Worm (Caenorhabditis elegans): ENCODE measurements around the gene nspg-4.

The nspg-4 gene

DNA sequence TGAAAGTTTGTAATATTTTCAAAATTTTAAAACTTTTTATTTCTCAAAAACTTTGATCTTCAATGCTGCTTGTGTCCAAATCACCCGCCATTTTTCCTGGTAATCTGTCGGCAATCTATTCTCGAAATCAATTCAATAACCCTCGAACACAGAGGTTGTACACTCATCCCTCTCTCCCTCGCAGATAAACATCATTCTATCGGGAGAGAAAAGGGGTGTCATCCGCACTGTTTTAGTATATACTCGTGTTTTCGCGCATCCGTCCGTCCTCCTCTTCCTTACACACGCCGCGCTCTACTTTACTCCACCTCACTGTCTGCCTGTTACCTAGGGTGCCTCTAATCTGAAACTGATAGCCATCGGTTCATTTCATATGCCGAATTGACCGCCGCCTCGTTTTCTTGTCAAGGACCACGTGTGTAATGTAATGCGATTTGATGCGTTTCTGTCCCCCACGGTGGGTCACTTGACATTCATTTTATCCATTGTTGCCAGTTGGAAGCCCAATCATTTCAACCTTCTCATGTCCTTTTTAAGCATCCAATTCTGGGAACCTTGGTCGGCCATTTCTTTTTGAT is 6.5 kb downstream of the nspg-4 start:
- TF ChIP-seq ceh-16 (tag; optimal IDR thresholded peaks at IDR 0.05) (peak; percentile 23), nhr-129 (tag; optimal IDR thresholded peaks at IDR 0.05) (peak; percentile 24), sma-9 (GFP tag; optimal IDR thresholded peaks at IDR 0.05) (peak; percentile 1), sma-9 (tag; optimal IDR thresholded peaks at IDR 0.05) (no peak), ama-1 (optimal IDR thresholded peaks at IDR 0.05) (no peak), lin-39 (tag; optimal IDR thresholded peaks at IDR 0.05) (no peak), nhr-25 (tag; optimal IDR thresholded peaks at IDR 0.05) (peak; percentile 74)

DNA sequence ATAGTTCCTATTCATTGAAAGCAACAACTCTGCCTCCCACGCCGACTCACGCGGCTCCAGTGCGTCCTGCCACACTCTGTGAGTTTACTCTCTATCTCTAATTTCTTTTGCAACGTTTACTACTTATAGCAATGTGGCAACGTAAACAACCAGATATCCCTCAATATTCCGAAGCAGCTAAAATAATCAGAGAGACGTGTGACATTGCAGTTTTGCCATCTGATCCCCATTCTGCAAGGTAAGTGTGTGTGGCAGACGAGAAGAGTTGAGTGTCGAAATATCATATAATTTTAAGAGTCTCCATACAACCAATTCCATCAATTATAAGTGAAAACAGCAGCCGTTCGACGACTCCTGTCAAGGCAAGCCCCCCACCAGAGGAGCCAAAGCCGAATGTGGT is 10.3 kb downstream of the nspg-4 start:
- no peak for TF ChIP-seq nhr-6 (tag; optimal IDR thresholded peaks at IDR 0.05)
- TF ChIP-seq dmd-4 (tag; optimal IDR thresholded peaks at IDR 0.05) = no peak
- no peak for TF ChIP-seq ZK546.5 (tag; optimal IDR thresholded peaks at IDR 0.05)
- no peak for TF ChIP-seq peb-1 (tag; optimal IDR thresholded peaks at IDR 0.05)
- no peak for TF ChIP-seq ztf-4 (tag; optimal IDR thresholded peaks at IDR 0.05)
- no peak for TF ChIP-seq ztf-1 (GFP tag; conservative IDR thresholded peaks at IDR 0.05)
- TF ChIP-seq egl-27 (tag; optimal IDR thresholded peaks at IDR 0.05) = no peak
- TF ChIP-seq fos-1 (tag; optimal IDR thresholded peaks at IDR 0.05) = no peak
- TF ChIP-seq aly-2 (tag; optimal IDR thresholded peaks at IDR 0.05) = no peak
- no peak for TF ChIP-seq F13H6.1 (tag; optimal IDR thresholded peaks at IDR 0.05)
- TF ChIP-seq nhr-129 (tag; optimal IDR thresholded peaks at IDR 0.05) = peak; percentile 29
- TF ChIP-seq sem-4 (tag; optimal IDR thresholded peaks at IDR 0.05) = no peak
- TF ChIP-seq lsy-2 (tag; optimal IDR thresholded peaks at IDR 0.05) = peak in 1 of 2 experiments; percentile 6
- TF ChIP-seq lin-13 (GFP tag; optimal IDR thresholded peaks at IDR 0.05) = no peak
- peak; percentile 36 for TF ChIP-seq C34F6.9 (tag; optimal IDR thresholded peaks at IDR 0.05)
- TF ChIP-seq lin-11 (tag; optimal IDR thresholded peaks at IDR 0.05) = peak; percentile 13
- TF ChIP-seq nhr-21 (tag; optimal IDR thresholded peaks at IDR 0.05) = no peak
- no peak for TF ChIP-seq alr-1 (tag; optimal IDR thresholded peaks at IDR 0.05)
- TF ChIP-seq nhr-12 (tag; optimal IDR thresholded peaks at IDR 0.05) = no peak
- TF ChIP-seq ztf-11 (tag; optimal IDR thresholded peaks at IDR 0.05) = no peak
- TF ChIP-seq elt-1 (tag; optimal IDR thresholded peaks at IDR 0.05) = no peak
- no peak for TF ChIP-seq lin-39 (tag; optimal IDR thresholded peaks at IDR 0.05)
- no peak for TF ChIP-seq mab-5 (tag; optimal IDR thresholded peaks at IDR 0.05)
- TF ChIP-seq snpc-4 (tag; optimal IDR thresholded peaks at IDR 0.05) = no peak
- no peak for TF ChIP-seq ceh-16 (tag; optimal IDR thresholded peaks at IDR 0.05)
- no peak for TF ChIP-seq nhr-237 (tag; optimal IDR thresholded peaks at IDR 0.05)
- no peak for TF ChIP-seq nhr-11 (tag; optimal IDR thresholded peaks at IDR 0.05)
- TF ChIP-seq sma-9 (GFP tag; optimal IDR thresholded peaks at IDR 0.05) = no peak
- TF ChIP-seq sma-9 (tag; optimal IDR thresholded peaks at IDR 0.05) = no peak
- no peak for TF ChIP-seq unc-39 (tag; optimal IDR thresholded peaks at IDR 0.05)
- no peak for TF ChIP-seq R02D3.7 (tag; optimal IDR thresholded peaks at IDR 0.05)
- TF ChIP-seq nhr-77 (tag; optimal IDR thresholded peaks at IDR 0.05) = no peak

ce11 chrX:3334115-3334514 is 16.1 kb downstream of the nspg-4 start:
- TF ChIP-seq snpc-4 (tag; optimal IDR thresholded peaks at IDR 0.05) (no peak), elt-3 (tag; optimal IDR thresholded peaks at IDR 0.05) (no peak), unc-62 (GFP tag; optimal IDR thresholded peaks at IDR 0.05) (no peak), peb-1 (tag; optimal IDR thresholded peaks at IDR 0.05) (no peak), crh-2 (tag; optimal IDR thresholded peaks at IDR 0.05) (peak; percentile 1), lin-11 (tag; optimal IDR thresholded peaks at IDR 0.05) (no peak), nhr-11 (tag; optimal IDR thresholded peaks at IDR 0.05) (no peak), nhr-77 (tag; optimal IDR thresholded peaks at IDR 0.05) (no peak), ceh-16 (tag; optimal IDR thresholded peaks at IDR 0.05) (no peak), lsy-2 (tag; optimal IDR thresholded peaks at IDR 0.05) (no peak), lin-39 (tag; optimal IDR thresholded peaks at IDR 0.05) (no peak), sma-9 (GFP tag; optimal IDR thresholded peaks at IDR 0.05) (peak; percentile 29), sma-9 (tag; optimal IDR thresholded peaks at IDR 0.05) (no peak), ama-1 (optimal IDR thresholded peaks at IDR 0.05) (no peak), blmp-1 (tag; optimal IDR thresholded peaks at IDR 0.05; ENCODE audit: insufficient read depth) (no peak), nhr-21 (tag; optimal IDR thresholded peaks at IDR 0.05) (no peak), skn-1 (tag; optimal IDR thresholded peaks at IDR 0.05) (peak; percentile 36), ztf-11 (tag; optimal IDR thresholded peaks at IDR 0.05) (no peak), alr-1 (tag; optimal IDR thresholded peaks at IDR 0.05) (no peak), nhr-10 (tag; optimal IDR thresholded peaks at IDR 0.05) (no peak), mab-5 (tag; optimal IDR thresholded peaks at IDR 0.05) (no peak), fos-1 (tag; optimal IDR thresholded peaks at IDR 0.05) (peak; percentile 90), F13H6.1 (tag; optimal IDR thresholded peaks at IDR 0.05) (peak; percentile 29)

All from whole organism, L2 larva.